Fruit fly (Drosophila melanogaster) whole organism, embryonic: ENCODE results near the gene CG17377.

Experiments
- Bteb2 ChIP-seq: fragments of 200-800 bp; sonication (Bioruptor generic); optimal IDR thresholded peaks from 2 replicates; lab custom pipeline; 2016; ENCODE audit warnings: missing biosample characterization, missing genetic modification characterization
- CG10543 ChIP-seq: fragments of 200-800 bp; sonication (Bioruptor generic); optimal IDR thresholded peaks from 3 replicates; lab custom pipeline; 2017; ENCODE audit warnings: missing biosample characterization, mild to moderate bottlenecking, missing genetic modification characterization, moderate library complexity
- CG10979 ChIP-seq: fragments of 200-800 bp; sonication (Bioruptor generic); optimal IDR thresholded peaks from 2 replicates; lab custom pipeline; 2018; ENCODE audit warnings: missing biosample characterization, mild to moderate bottlenecking, missing genetic modification characterization, moderate library complexity
- CG12659 ChIP-seq: fragments of 200-800 bp; sonication (Bioruptor generic); optimal IDR thresholded peaks from 3 replicates; lab custom pipeline; 2017; ENCODE audit warnings: mild to moderate bottlenecking, missing biosample characterization, missing genetic modification reagents, missing genetic modification characterization
- CG14667 ChIP-seq: fragments of 200-800 bp; sonication (Bioruptor generic); IDR thresholded peaks from 2 replicates; pipeline ENCODE4 v1.3.6; 2022; ENCODE audit warnings: missing biosample characterization, missing genetic modification characterization
- CG15073 ChIP-seq: fragments of 200-800 bp; sonication (Bioruptor generic); optimal IDR thresholded peaks from 2 replicates; lab custom pipeline; 2016; ENCODE audit warnings: missing biosample characterization, missing genetic modification characterization
- CG15269 ChIP-seq: fragments of 200-800 bp; sonication (Bioruptor generic); optimal IDR thresholded peaks from 2 replicates; lab custom pipeline; 2018; ENCODE audit warnings: missing biosample characterization, mild to moderate bottlenecking, missing genetic modification characterization, moderate library complexity
- CG18476 ChIP-seq: fragments of 200-800 bp; sonication (Bioruptor generic); optimal IDR thresholded peaks from 2 replicates; lab custom pipeline; 2016; ENCODE audit warnings: missing biosample characterization, mild to moderate bottlenecking, missing genetic modification characterization
- CG18599 ChIP-seq: fragments of 200-800 bp; sonication (Bioruptor generic); optimal IDR thresholded peaks from 3 replicates; lab custom pipeline; 2017; ENCODE audit warnings: missing biosample characterization, missing genetic modification characterization, mild to moderate bottlenecking, moderate library complexity, missing genetic modification reagents
- CG31441 ChIP-seq: fragments of 200-800 bp; sonication (Bioruptor generic); IDR thresholded peaks from 2 replicates; pipeline ENCODE4 v1.3.6; 2022; ENCODE audit warnings: missing biosample characterization, missing genetic modification characterization
- CG34422 ChIP-seq: fragments of 200-800 bp; sonication (Bioruptor generic); IDR thresholded peaks from 3 replicates; pipeline ENCODE4 v1.3.6; 2022; ENCODE audit warnings: missing biosample characterization, missing genetic modification characterization
- CG4360 ChIP-seq: fragments of 200-800 bp; sonication (Bioruptor generic); IDR thresholded peaks from 2 replicates; pipeline ENCODE4 v1.3.6; 2022; ENCODE audit warnings: missing biosample characterization, missing genetic modification characterization
- CG4617 ChIP-seq: fragments of 200-800 bp; sonication (Bioruptor generic); optimal IDR thresholded peaks from 3 replicates; lab custom pipeline; 2016; ENCODE audit warnings: missing biosample characterization, missing genetic modification characterization, borderline replicate concordance
- CG4854 ChIP-seq: fragments of 200-800 bp; sonication (Bioruptor generic); optimal IDR thresholded peaks from 2 replicates; lab custom pipeline; 2016; ENCODE audit warnings: missing biosample characterization, missing genetic modification characterization, inconsistent platforms
- CG6254 ChIP-seq: fragments of 200-800 bp; sonication (Bioruptor generic); optimal IDR thresholded peaks from 3 replicates; lab custom pipeline; 2017; ENCODE audit warnings: mild to moderate bottlenecking, missing biosample characterization, missing genetic modification reagents, missing genetic modification characterization
- CG8478 ChIP-seq: fragments of >200 bp; optimal IDR thresholded peaks from 2 replicates; lab custom pipeline; 2018
- CG8944 ChIP-seq: fragments of 200-800 bp; sonication (Bioruptor generic); optimal IDR thresholded peaks from 3 replicates; lab custom pipeline; 2016; ENCODE audit warnings: missing biosample characterization, missing genetic modification characterization
- CG9727 ChIP-seq: fragments of 200-800 bp; sonication (Bioruptor generic); optimal IDR thresholded peaks from 3 replicates; lab custom pipeline; 2017; ENCODE audit warnings: missing biosample characterization, mild to moderate bottlenecking, missing genetic modification characterization
- CG9817 ChIP-seq: fragments of 200-800 bp; sonication (Bioruptor generic); optimal IDR thresholded peaks from 2 replicates; lab custom pipeline; 2018; ENCODE audit warnings: missing biosample characterization, mild to moderate bottlenecking, missing genetic modification characterization, moderate library complexity
- CG9932 ChIP-seq: fragments of 200-800 bp; sonication (Bioruptor generic); IDR thresholded peaks from 2 replicates; pipeline ENCODE4 v1.3.6; 2022; ENCODE audit warnings: missing biosample characterization, missing genetic modification characterization
- D19B ChIP-seq: fragments of 200-800 bp; sonication (Bioruptor generic); optimal IDR thresholded peaks from 2 replicates; lab custom pipeline; 2017; ENCODE audit warnings: missing biosample characterization, mild to moderate bottlenecking, missing genetic modification characterization
- Dll ChIP-seq: fragments of 200-800 bp; sonication (Bioruptor generic); IDR thresholded peaks from 4 replicates; pipeline ENCODE4 v1.3.6; 2022; ENCODE audit warnings: missing biosample characterization, missing genetic modification characterization; ENCODE audit not compliant: partially characterized antibody
- Hey ChIP-seq: fragments of 200-800 bp; sonication (Bioruptor generic); optimal IDR thresholded peaks from 3 replicates; lab custom pipeline; 2018; ENCODE audit warnings: missing biosample characterization, mild to moderate bottlenecking, missing genetic modification characterization
- Hr51 ChIP-seq, 2 experiments: fragments of 200-800 bp; sonication (Bioruptor generic); optimal IDR thresholded peaks; 2 replicates in 1 of 2; 3 replicates in 1 of 2; lab custom pipeline; 2016 to 2018; ENCODE audit warnings: missing biosample characterization in 2 of 2, missing genetic modification characterization in 2 of 2, mild to moderate bottlenecking in 1 of 2, moderate library complexity in 1 of 2
- Max ChIP-seq: fragments of 200-800 bp; sonication (Bioruptor generic); optimal IDR thresholded peaks from 2 replicates; lab custom pipeline; 2016; ENCODE audit warnings: missing biosample characterization, mild to moderate bottlenecking, missing genetic modification characterization
- Neu2 ChIP-seq: fragments of 200-800 bp; sonication (Bioruptor generic); optimal IDR thresholded peaks from 3 replicates; lab custom pipeline; 2016; ENCODE audit warnings: missing biosample characterization, missing genetic modification characterization, borderline replicate concordance
- NfI ChIP-seq: fragments of 200-800 bp; sonication (Bioruptor generic); optimal IDR thresholded peaks from 3 replicates; lab custom pipeline; 2018; ENCODE audit warnings: missing biosample characterization, mild to moderate bottlenecking, missing genetic modification characterization, moderate library complexity
- Opbp ChIP-seq: fragments of 200-800 bp; sonication (Bioruptor generic); IDR thresholded peaks from 3 replicates; pipeline ENCODE4 v1.3.6; 2022; ENCODE audit warnings: missing biosample characterization, missing genetic modification characterization; ENCODE audit not compliant: partially characterized antibody
- Sox100B ChIP-seq: fragments of 200-800 bp; sonication (Bioruptor generic); optimal IDR thresholded peaks from 3 replicates; lab custom pipeline; 2018; ENCODE audit warnings: missing biosample characterization, mild to moderate bottlenecking, missing genetic modification characterization
- Trl ChIP-seq, 3 experiments: fragments of >200 bp in 2 of 3; fragments of 200-800 bp in 1 of 3; sonication (Bioruptor generic) in 1 of 3; optimal IDR thresholded peaks; 2 replicates in 1 of 3; 3 replicates in 2 of 3; lab custom pipeline; 2016 to 2017; ENCODE audit warnings: missing biosample characterization in 1 of 3, missing genetic modification characterization in 1 of 3
- Xbp1 ChIP-seq: fragments of 200-800 bp; sonication (Bioruptor generic); optimal IDR thresholded peaks from 3 replicates; lab custom pipeline; 2016; ENCODE audit warnings: missing biosample characterization, mild to moderate bottlenecking, missing genetic modification characterization
- YL-1 ChIP-seq: fragments of 200-800 bp; sonication (Bioruptor generic); optimal IDR thresholded peaks from 3 replicates; lab custom pipeline; 2017; ENCODE audit warnings: missing biosample characterization, mild to moderate bottlenecking, missing genetic modification characterization
- abd-A ChIP-seq: fragments of 200-800 bp; sonication (Bioruptor generic); optimal IDR thresholded peaks from 3 replicates; lab custom pipeline; 2019; ENCODE audit warnings: missing biosample characterization, mild to moderate bottlenecking, missing genetic modification characterization, moderate library complexity
- ara ChIP-seq: fragments of 200-800 bp; sonication (Bioruptor generic); IDR thresholded peaks from 2 replicates; pipeline ENCODE4 v1.3.6; 2022; ENCODE audit warnings: missing biosample characterization, missing genetic modification characterization
- bsh ChIP-seq, 2 experiments: fragments of 200-800 bp; sonication (Bioruptor generic); optimal IDR thresholded peaks; 2 replicates each; lab custom pipeline; 2017 to 2018; ENCODE audit warnings: mild to moderate bottlenecking in 2 of 2, missing biosample characterization in 2 of 2, missing genetic modification characterization in 2 of 2, moderate library complexity in 1 of 2
- chinmo ChIP-seq: fragments of 200-800 bp; sonication (Bioruptor generic); IDR thresholded peaks from 4 replicates; pipeline ENCODE4 v1.3.6; 2022; ENCODE audit warnings: missing biosample characterization, missing genetic modification characterization; ENCODE audit not compliant: partially characterized antibody
- chm ChIP-seq: fragments of 200-800 bp; sonication (Bioruptor generic); IDR thresholded peaks from 2 replicates; pipeline ENCODE4 v1.3.6; 2022; ENCODE audit warnings: missing biosample characterization, missing genetic modification characterization
- dmrt99B ChIP-seq: fragments of 200-800 bp; sonication (Bioruptor generic); optimal IDR thresholded peaks from 2 replicates; lab custom pipeline; 2018; ENCODE audit warnings: missing biosample characterization, mild to moderate bottlenecking, missing genetic modification characterization, moderate library complexity
- gem ChIP-seq: fragments of 200-800 bp; sonication (Bioruptor generic); optimal IDR thresholded peaks from 2 replicates; lab custom pipeline; 2019; ENCODE audit warnings: missing biosample characterization, mild to moderate bottlenecking, missing genetic modification characterization, moderate library complexity
- hth ChIP-seq: fragments of >200 bp; optimal IDR thresholded peaks from 2 replicates; lab custom pipeline; 2017; ENCODE audit warnings: inconsistent platforms
- mam ChIP-seq: fragments of 200-800 bp; sonication (Bioruptor generic); optimal IDR thresholded peaks from 3 replicates; lab custom pipeline; 2016; ENCODE audit warnings: missing biosample characterization, missing genetic modification characterization
- p53 ChIP-seq: fragments of 200-800 bp; sonication (Bioruptor generic); optimal IDR thresholded peaks from 2 replicates; lab custom pipeline; 2016; ENCODE audit warnings: missing biosample characterization, missing genetic modification characterization
- sug ChIP-seq: fragments of 200-800 bp; optimal IDR thresholded peaks from 2 replicates; lab custom pipeline; 2019; ENCODE audit warnings: missing biosample characterization, mild to moderate bottlenecking, missing genetic modification characterization, moderate library complexity
- unpg ChIP-seq: fragments of 200-800 bp; sonication (Bioruptor generic); optimal IDR thresholded peaks from 3 replicates; lab custom pipeline; 2018; ENCODE audit warnings: missing biosample characterization, mild to moderate bottlenecking, missing genetic modification characterization, moderate library complexity
- z ChIP-seq: fragments of 200-800 bp; sonication (Bioruptor generic); IDR thresholded peaks from 3 replicates; pipeline ENCODE4 v1.3.6; 2022; ENCODE audit warnings: missing biosample characterization, missing genetic modification characterization
- zen ChIP-seq: fragments of 200-800 bp; sonication (Bioruptor generic); optimal IDR thresholded peaks from 3 replicates; lab custom pipeline; 2018; ENCODE audit warnings: missing biosample characterization, mild to moderate bottlenecking, missing genetic modification characterization, moderate library complexity

CG17377 gene

DNA sequence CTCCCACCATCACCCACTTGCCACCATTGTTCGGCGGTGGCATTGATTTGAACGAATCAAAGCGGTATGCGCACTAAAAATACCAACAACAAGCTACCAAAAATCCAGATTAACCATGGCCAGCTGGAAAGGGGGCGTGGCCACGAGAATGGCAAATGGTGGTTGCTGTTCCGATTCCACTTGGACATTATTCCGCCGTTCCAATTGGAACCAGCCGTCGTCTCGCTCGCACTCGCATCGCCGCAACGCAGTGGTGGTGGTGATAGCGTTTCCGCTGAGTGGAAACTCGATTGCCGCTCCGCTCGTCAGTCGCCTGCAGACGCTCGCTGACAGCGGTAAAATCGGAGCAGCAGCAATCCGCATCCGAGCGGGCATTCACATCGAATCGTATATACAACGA, 19.0 kb upstream of the CG17377 start, which contains the start of gene sens-2 (continued):
- TF ChIP-seq chm (GFP tag; lab: Robert Waterston, UW) = peak; percentile 76
- no peak for TF ChIP-seq Bteb2 (GFP tag; lab: Kevin White, UChicago)
- no peak for TF ChIP-seq CG4854
- peak; percentile 65 for TF ChIP-seq CG4360 (GFP tag; lab: Robert Waterston, UW)
- no peak for TF ChIP-seq Xbp1 (GFP tag; lab: Kevin White, UChicago)
- TF ChIP-seq sug = peak; percentile 28
- TF ChIP-seq abd-A (tag; lab: Kevin White, UChicago) = peak; percentile 74
- TF ChIP-seq Neu2 (GFP tag; lab: Kevin White, UChicago) = peak; percentile 88
- TF ChIP-seq CG8478 (lab: Kevin White, UChicago) = peak; percentile 83
- peak; percentile 45 for TF ChIP-seq CG10543 (GFP tag; lab: Kevin White, UChicago)
- TF ChIP-seq Hey (tag; lab: Kevin White, UChicago) = peak; percentile 84
- TF ChIP-seq NfI (GFP tag; lab: Kevin White, UChicago) = peak; percentile 5
- TF ChIP-seq CG4617 (GFP tag; lab: Kevin White, UChicago) = no peak
- TF ChIP-seq ara (GFP tag; lab: Robert Waterston, UW) = no peak
- TF ChIP-seq z (GFP tag; lab: Robert Waterston, UW) = peak; percentile 87
- TF ChIP-seq, all 482 proteins: peak for 72

DNA sequence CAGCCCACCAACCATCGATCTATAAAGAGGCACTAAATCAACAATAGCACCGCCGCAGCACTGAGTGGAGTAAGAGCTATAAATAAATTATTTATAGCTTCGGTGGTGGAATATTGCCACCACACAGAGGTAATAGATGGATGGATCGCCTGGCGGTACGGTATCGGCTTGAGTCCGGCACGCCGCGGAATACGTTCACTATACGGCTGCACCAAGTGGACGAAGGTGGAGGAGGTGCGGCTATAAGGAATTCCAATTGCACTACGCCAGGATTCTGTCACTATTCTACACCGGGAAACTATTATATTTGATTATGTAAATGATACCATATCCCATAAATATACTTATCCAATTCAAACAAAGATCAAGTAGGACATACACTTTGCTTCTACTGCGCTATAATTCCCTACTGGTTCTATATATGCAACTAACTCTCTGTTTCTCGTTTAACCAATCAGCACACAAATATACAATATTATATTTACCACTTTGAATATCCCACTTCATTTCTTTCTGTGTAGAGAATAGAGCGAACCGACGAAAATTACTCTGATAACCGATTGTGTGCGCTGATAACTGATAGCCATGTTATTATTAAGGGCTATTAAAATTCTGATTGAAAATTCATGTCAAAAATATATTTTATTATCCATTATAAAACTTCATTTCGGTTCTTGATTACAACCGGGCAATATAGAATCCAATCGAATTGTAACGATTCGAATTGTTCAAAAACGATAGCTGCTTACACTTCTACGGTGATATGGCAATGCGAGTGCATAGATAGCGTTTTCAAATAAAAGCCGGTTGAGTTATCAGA, 16.8 kb upstream of the CG17377 start:
- peak; percentile 9 for TF ChIP-seq CG9817
- no peak for TF ChIP-seq chinmo (GFP tag; lab: Robert Waterston, UW)
- TF ChIP-seq CG10979 (tag; lab: Kevin White, UChicago) = peak; percentile 51
- peak; percentile 15 for TF ChIP-seq CG12659 (GFP tag; lab: Kevin White, UChicago)
- no peak for TF ChIP-seq p53 (GFP tag; lab: Kevin White, UChicago)
- peak; percentile 48 for TF ChIP-seq unpg
- TF ChIP-seq CG31441 (GFP tag; lab: Robert Waterston, UW) = peak; percentile 55
- no peak for TF ChIP-seq CG8944
- peak; percentile 62 for TF ChIP-seq CG9727 (GFP tag; lab: Kevin White, UChicago)
- peak; percentile 12 for TF ChIP-seq D19B (GFP tag; lab: Kevin White, UChicago)
- TF ChIP-seq bsh (GFP tag; optimal IDR thresholded peaks at IDR 0.05; lab: Kevin White, UChicago) = peak in 1 of 2 experiments; percentile 55
- TF ChIP-seq zen (tag; lab: Kevin White, UChicago) = peak; percentile 12
- no peak for TF ChIP-seq hth (lab: Kevin White, UChicago)
- TF ChIP-seq Hr51 (GFP tag; optimal IDR thresholded peaks at IDR 0.05; lab: Kevin White, UChicago) = peak in 1 of 2 experiments; percentile 43
- TF ChIP-seq CG18599 (GFP tag; lab: Kevin White, UChicago) = peak; percentile 27
- TF ChIP-seq gem (tag; lab: Kevin White, UChicago) = peak; percentile 66
- TF ChIP-seq CG14667 = 0 out of 2 replicates have a peak, but pooled peaks have one; percentile 9
- TF ChIP-seq CG15073 (GFP tag; lab: Kevin White, UChicago) = no peak
- peak; percentile 12 for TF ChIP-seq Sox100B
- peak; percentile 37 for TF ChIP-seq CG6254 (GFP tag; lab: Kevin White, UChicago)
- TF ChIP-seq Trl (optimal IDR thresholded peaks at IDR 0.05; lab: Kevin White, UChicago) = no peak
- no peak for TF ChIP-seq Trl (GFP tag; optimal IDR thresholded peaks at IDR 0.05; lab: Kevin White, UChicago)
- TF ChIP-seq CG34422 (GFP tag; lab: Robert Waterston, UW) = peak; percentile 33; the same call in 1 of the 3 replicates
- no peak for TF ChIP-seq Dll
- peak; percentile 4 for TF ChIP-seq mam (GFP tag; lab: Kevin White, UChicago)
- TF ChIP-seq Opbp (GFP tag; lab: Robert Waterston, UW) = no peak
- peak; percentile 6 for TF ChIP-seq CG15269 (tag; lab: Kevin White, UChicago)
- no peak for TF ChIP-seq Max (GFP tag; lab: Kevin White, UChicago)
- peak; percentile 24 for TF ChIP-seq dmrt99B (tag; lab: Kevin White, UChicago)
- TF ChIP-seq sug = peak; percentile 71
- 0 out of 2 replicates have a peak, but pooled peaks have one; percentile 18 for TF ChIP-seq chm (GFP tag; lab: Robert Waterston, UW)
- TF ChIP-seq CG9932 (GFP tag; lab: Robert Waterston, UW) = 0 out of 2 replicates have a peak, but pooled peaks have one; percentile 23
- no peak for TF ChIP-seq YL-1
- peak; percentile 23 for TF ChIP-seq CG18476
